Fruit fly (Drosophila melanogaster) whole organism, wandering third instar larva: ENCODE measurements around the gene Dd.

ENCODE experiments used
- CG32264 ChIP-seq: fragments of 200-800 bp; sonication (Bioruptor generic); optimal IDR thresholded peaks from 2 replicates; lab custom pipeline; 2016; ENCODE audit warnings: missing biosample characterization, missing genetic modification characterization
- CG9705 ChIP-seq: fragments of 200-800 bp; sonication (Bioruptor generic); optimal IDR thresholded peaks from 2 replicates; lab custom pipeline; 2018; ENCODE audit warnings: missing biosample characterization, mild to moderate bottlenecking, missing genetic modification characterization
- CrebA ChIP-seq: fragments of 200-800 bp; sonication (Bioruptor generic); optimal IDR thresholded peaks from 2 replicates; lab custom pipeline; 2016; ENCODE audit warnings: missing biosample characterization, mild to moderate bottlenecking, missing genetic modification characterization, borderline replicate concordance
- Dfd ChIP-seq: fragments of >200 bp; optimal IDR thresholded peaks from 2 replicates; lab custom pipeline; 2017; ENCODE audit warnings: missing biosample characterization, missing genetic modification characterization
- Dif ChIP-seq: fragments of 200-275, 200-300 bp; sonication (Bioruptor generic); optimal IDR thresholded peaks from 2 replicates; lab custom pipeline; 2018; ENCODE audit warnings: missing biosample characterization, missing genetic modification characterization; ENCODE audit not compliant: partially characterized antibody
- GATAd ChIP-seq: sonication (Bioruptor generic); optimal IDR thresholded peaks from 2 replicates; lab custom pipeline; 2016; ENCODE audit warnings: missing biosample characterization, missing genetic modification characterization
- HLH106 ChIP-seq: fragments of 200-800 bp; optimal IDR thresholded peaks from 3 replicates; lab custom pipeline; 2019; ENCODE audit warnings: missing biosample characterization, mild to moderate bottlenecking, missing genetic modification characterization, moderate library complexity
- Hnf4 ChIP-seq: fragments of 200-800 bp; sonication (Bioruptor generic); optimal IDR thresholded peaks from 2 replicates; lab custom pipeline; 2016; ENCODE audit warnings: missing biosample characterization, mild to moderate bottlenecking, missing genetic modification characterization
- Hr83 ChIP-seq: fragments of 200-300 bp; sonication (Bioruptor generic); optimal IDR thresholded peaks from 2 replicates; lab custom pipeline; 2016; ENCODE audit warnings: missing biosample characterization, mild to moderate bottlenecking, missing genetic modification characterization, moderate library complexity; ENCODE audit not compliant: poor library complexity, severe bottlenecking
- Jra ChIP-seq: sonication (Bioruptor generic); optimal IDR thresholded peaks from 2 replicates; lab custom pipeline; 2016; ENCODE audit warnings: missing biosample characterization, missing genetic modification characterization
- OdsH ChIP-seq: fragments of 200-800 bp; sonication (Bioruptor generic); optimal IDR thresholded peaks from 2 replicates; lab custom pipeline; 2016; ENCODE audit warnings: missing biosample characterization, mild to moderate bottlenecking, missing genetic modification characterization
- Rel ChIP-seq, 2 experiments: fragments of 200-800 bp; sonication (Bioruptor generic) in 1 of 2; optimal IDR thresholded peaks; 2 replicates in 1 of 2; 3 replicates in 1 of 2; lab custom pipeline; 2016 to 2019; ENCODE audit warnings: mild to moderate bottlenecking in 2 of 2, missing biosample characterization in 2 of 2, missing genetic modification characterization in 2 of 2, moderate library complexity in 1 of 2
- Sp1 ChIP-seq: fragments of 200-800 bp; sonication (Bioruptor generic); optimal IDR thresholded peaks from 3 replicates; lab custom pipeline; 2019; ENCODE audit warnings: missing biosample characterization, mild to moderate bottlenecking, missing genetic modification characterization, moderate library complexity
- Vsx2 ChIP-seq: fragments of 200-300, 225-300 bp; sonication (Bioruptor generic); optimal IDR thresholded peaks from 2 replicates; lab custom pipeline; 2018; ENCODE audit warnings: missing biosample characterization, missing genetic modification characterization; ENCODE audit not compliant: partially characterized antibody
- br ChIP-seq: fragments of 200-800 bp; sonication (Bioruptor generic); optimal IDR thresholded peaks from 2 replicates; lab custom pipeline; 2016; ENCODE audit warnings: missing biosample characterization, missing genetic modification characterization
- brk ChIP-seq: fragments of 200-800 bp; sonication (Bioruptor generic); optimal IDR thresholded peaks from 2 replicates; lab custom pipeline; 2016; ENCODE audit warnings: missing biosample characterization, mild to moderate bottlenecking, missing genetic modification characterization
- dl ChIP-seq, 2 experiments: fragments of 175-275, 200-275 bp in 1 of 2; fragments of 200-275 bp in 1 of 2; sonication (Bioruptor generic); optimal IDR thresholded peaks; lab custom pipeline; 2018; ENCODE audit warnings: mild to moderate bottlenecking in 2 of 2, missing biosample characterization in 2 of 2, missing genetic modification characterization in 2 of 2, moderate library complexity in 2 of 2; ENCODE audit not compliant: partially characterized antibody in 2 of 2, insufficient read depth in 1 of 2
- dmrt93B ChIP-seq: fragments of 200-800 bp; sonication (Bioruptor generic); optimal IDR thresholded peaks from 2 replicates; lab custom pipeline; 2018; ENCODE audit warnings: missing biosample characterization, mild to moderate bottlenecking, missing genetic modification characterization
- dsf ChIP-seq: sonication (Bioruptor generic); optimal IDR thresholded peaks from 2 replicates; lab custom pipeline; 2016; ENCODE audit warnings: missing biosample characterization, missing genetic modification characterization, borderline replicate concordance
- ey ChIP-seq: fragments of 200-800 bp; sonication (Bioruptor generic); optimal IDR thresholded peaks from 2 replicates; lab custom pipeline; 2016; ENCODE audit warnings: missing biosample characterization, missing genetic modification characterization
- foxo ChIP-seq, 2 experiments: fragments of 200-800 bp; sonication (Bioruptor generic); optimal IDR thresholded peaks; 2 replicates in 1 of 2; 3 replicates in 1 of 2; lab custom pipeline; 2016 to 2017; ENCODE audit warnings: missing biosample characterization in 2 of 2, missing genetic modification characterization in 2 of 2
- fru ChIP-seq: fragments of 200-800 bp; sonication (Bioruptor generic); optimal IDR thresholded peaks from 3 replicates; lab custom pipeline; 2016; ENCODE audit warnings: missing biosample characterization, mild to moderate bottlenecking, missing genetic modification characterization
- h ChIP-seq: fragments of 200-800 bp; sonication (Bioruptor generic); optimal IDR thresholded peaks from 3 replicates; lab custom pipeline; 2016; ENCODE audit warnings: missing biosample characterization, mild to moderate bottlenecking, missing genetic modification characterization
- psq ChIP-seq: fragments of 200-800 bp; sonication (Bioruptor generic); optimal IDR thresholded peaks from 3 replicates; lab custom pipeline; 2017; ENCODE audit warnings: missing biosample characterization, mild to moderate bottlenecking, missing genetic modification characterization, moderate library complexity
- rgr ChIP-seq: fragments of 200-800 bp; sonication (Bioruptor generic); optimal IDR thresholded peaks from 3 replicates; lab custom pipeline; 2016; ENCODE audit warnings: missing biosample characterization, mild to moderate bottlenecking, missing genetic modification characterization
- sage ChIP-seq: fragments of 200-800 bp; sonication (Bioruptor generic); optimal IDR thresholded peaks from 2 replicates; lab custom pipeline; 2016; ENCODE audit warnings: missing biosample characterization, mild to moderate bottlenecking, missing genetic modification characterization
- sv ChIP-seq: fragments of 200-800 bp; sonication (Bioruptor generic); optimal IDR thresholded peaks from 3 replicates; lab custom pipeline; 2016; ENCODE audit warnings: missing biosample characterization, missing genetic modification characterization
- tai ChIP-seq: sonication (Bioruptor generic); optimal IDR thresholded peaks from 2 replicates; lab custom pipeline; 2016; ENCODE audit warnings: missing biosample characterization, missing genetic modification characterization
- woc ChIP-seq: sonication (Bioruptor generic); optimal IDR thresholded peaks from 2 replicates; lab custom pipeline; 2016; ENCODE audit warnings: missing biosample characterization, mild to moderate bottlenecking, missing genetic modification characterization

Gene Dd

DNA sequence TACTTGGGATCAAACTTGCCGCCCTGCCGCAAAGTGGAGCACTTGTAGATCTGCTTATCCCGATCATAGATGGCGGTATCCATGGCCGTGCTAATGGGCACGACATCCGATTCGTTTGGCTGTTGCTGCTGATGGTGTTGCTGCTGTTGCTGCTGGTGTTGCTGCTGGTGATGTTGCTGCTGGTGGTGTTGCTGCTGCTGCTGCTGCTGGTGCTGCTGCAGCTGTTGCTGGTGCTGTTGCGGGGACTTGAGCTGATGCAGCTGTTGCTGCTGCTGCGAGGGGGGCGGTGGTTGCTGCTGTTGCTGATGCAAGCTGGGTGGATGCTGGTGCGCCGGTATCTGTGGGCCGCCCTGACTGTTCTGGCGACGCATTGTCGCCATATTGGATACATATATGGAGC lies 9.3 kb upstream of the Dd start:
- no peak for TF ChIP-seq CrebA
- TF ChIP-seq Dfd: peak; percentile 93
- TF ChIP-seq, all 38 proteins: peak for 1

DNA sequence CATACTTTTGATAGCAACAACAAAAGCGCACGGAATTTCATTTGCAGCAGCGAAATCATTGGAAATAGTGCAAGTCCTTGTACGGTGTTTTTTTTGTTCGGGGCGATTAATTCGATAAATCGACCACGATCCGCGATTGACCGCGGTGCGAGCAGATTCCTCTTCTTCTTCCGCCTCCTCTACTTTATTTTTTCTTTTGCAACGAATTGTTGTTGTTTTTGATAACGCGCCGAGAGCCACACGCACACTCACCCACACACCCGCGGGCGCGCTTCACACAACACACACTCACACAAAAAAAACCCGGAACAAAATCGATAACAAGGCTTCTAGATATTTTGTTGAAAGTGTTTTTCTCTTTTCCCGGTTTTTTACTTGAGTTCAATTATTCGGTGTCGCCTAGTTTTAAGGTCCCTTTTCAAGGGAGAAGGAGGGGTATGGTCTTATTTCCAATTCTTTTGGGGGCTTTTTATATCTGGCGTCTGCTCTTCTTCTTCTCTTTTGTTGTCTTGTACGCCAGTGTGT lies 576 bp downstream of the Dd start:
- TF ChIP-seq sv: no peak
- TF ChIP-seq Rel (GFP tag; optimal IDR thresholded peaks at IDR 0.05; lab: Kevin White, UChicago): no peak
- peak; percentile 20 for TF ChIP-seq Rel (tag; optimal IDR thresholded peaks at IDR 0.05; lab: Kevin White, UChicago)

DNA sequence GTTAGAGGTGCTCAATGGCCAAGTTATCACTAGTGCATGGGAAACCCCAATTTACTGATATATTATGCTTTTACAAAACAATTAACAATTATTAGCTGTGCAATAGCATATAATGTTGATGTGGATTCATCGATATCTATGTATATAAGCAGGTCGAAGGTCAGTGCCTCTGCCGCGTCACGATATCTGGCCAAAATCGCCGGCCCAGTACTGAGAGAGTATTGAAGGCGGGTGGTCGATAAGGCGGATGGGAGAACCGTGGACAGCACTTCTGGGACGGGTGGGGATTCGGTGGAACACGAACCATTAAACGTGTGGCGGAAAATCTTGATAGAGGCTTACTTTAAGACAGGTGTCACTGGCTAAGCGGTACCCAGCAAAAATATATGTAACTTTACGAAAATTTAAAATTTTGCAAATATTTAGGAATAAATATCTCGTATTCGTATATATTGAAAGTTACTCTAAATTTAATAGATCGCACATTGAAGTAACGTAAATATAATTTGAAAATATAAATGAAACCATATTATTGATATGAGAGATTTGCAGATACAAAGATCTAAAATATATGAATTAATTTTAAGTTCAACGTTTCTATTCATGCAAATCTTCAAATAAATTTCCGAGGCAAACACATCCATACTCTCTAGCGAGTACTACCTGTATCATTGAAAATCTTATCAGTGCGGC lies 1.4 kb downstream of the Dd start:
- TF ChIP-seq brk (GFP tag; lab: Kevin White, UChicago) (no peak), dmrt93B (GFP tag; lab: Kevin White, UChicago) (no peak), fru (peak; percentile 75), HLH106 (tag; lab: Kevin White, UChicago) (peak; percentile 72), sage (GFP tag; lab: Kevin White, UChicago) (peak; percentile 12), foxo (GFP tag; optimal IDR thresholded peaks at IDR 0.05; lab: Kevin White, UChicago) (peak in 1 of 2 experiments; percentile 68), CG9705 (peak; percentile 10), h (GFP tag; lab: Kevin White, UChicago) (peak; percentile 79)

DNA sequence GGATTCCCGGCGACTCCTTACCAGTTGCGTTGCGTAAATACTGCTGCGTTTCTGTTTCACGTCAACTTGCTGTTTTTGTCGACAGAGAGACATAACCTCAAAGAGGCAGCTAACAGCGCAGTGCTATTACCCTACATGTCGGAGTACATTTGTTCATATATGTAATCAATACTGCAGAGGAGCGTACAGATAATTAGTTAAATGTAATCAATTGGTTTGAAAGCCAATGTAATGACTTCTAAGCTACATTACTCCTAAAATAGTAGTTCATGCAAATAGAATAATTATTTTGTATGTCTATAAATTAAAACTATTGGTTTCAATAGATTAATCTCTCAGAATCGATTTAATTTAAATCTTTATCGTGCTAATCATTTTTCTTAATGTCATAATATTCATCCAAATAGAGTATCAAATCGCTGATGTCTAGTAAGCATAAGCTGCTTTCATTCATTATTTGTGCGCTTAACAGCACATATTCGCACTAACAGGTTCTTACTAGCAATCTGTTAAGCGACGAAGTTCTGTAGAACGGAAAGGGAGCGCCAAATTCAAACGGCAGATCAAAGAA lies 4.5 kb downstream of the Dd start, which contains the start of the genes SLIRP1 and anox:
Gene SLIRP1 (minus strand): TSS at position 95 of the 571 bp plus-strand sequence.
Gene anox (minus strand): TSS at position 95 of the 571 bp plus-strand sequence.
- TF ChIP-seq tai (GFP tag; lab: Kevin White, UChicago): no peak
- TF ChIP-seq CG32264: peak; percentile 43
- peak; percentile 23 for TF ChIP-seq sage (GFP tag; lab: Kevin White, UChicago)
- no peak for TF ChIP-seq Rel (GFP tag; optimal IDR thresholded peaks at IDR 0.05; lab: Kevin White, UChicago)
- peak; percentile 56 for TF ChIP-seq Rel (tag; optimal IDR thresholded peaks at IDR 0.05; lab: Kevin White, UChicago)
- peak; percentile 74 for TF ChIP-seq CG9705
- TF ChIP-seq Dif (GFP tag; lab: Kevin White, UChicago): no peak
- TF ChIP-seq Hr83 (GFP tag; lab: Kevin White, UChicago): peak; percentile 32
- peak; percentile 76 for TF ChIP-seq psq (GFP tag; lab: Kevin White, UChicago)
- peak; percentile 79 for TF ChIP-seq rgr (GFP tag; lab: Kevin White, UChicago)
- peak; percentile 71 for TF ChIP-seq Hnf4 (GFP tag; lab: Kevin White, UChicago)
- TF ChIP-seq dl (GFP tag; optimal IDR thresholded peaks at IDR 0.05; lab: Kevin White, UChicago; ENCODE audit: insufficient read depth in 1 of 2, partially characterized antibody in 2 of 2): no peak
- TF ChIP-seq woc (GFP tag; lab: Kevin White, UChicago): peak; percentile 92
- peak; percentile 50 for TF ChIP-seq Jra (GFP tag; lab: Kevin White, UChicago)
- peak; percentile 61 for TF ChIP-seq br (GFP tag; lab: Kevin White, UChicago)
- no peak for TF ChIP-seq dsf (GFP tag; lab: Kevin White, UChicago)
- TF ChIP-seq sv: peak; percentile 83
- TF ChIP-seq OdsH (GFP tag; lab: Kevin White, UChicago): peak; percentile 82
- peak in 1 of 2 experiments; percentile 85 for TF ChIP-seq foxo (GFP tag; optimal IDR thresholded peaks at IDR 0.05; lab: Kevin White, UChicago)
- peak; percentile 85 for TF ChIP-seq dmrt93B (GFP tag; lab: Kevin White, UChicago)
- peak; percentile 87 for TF ChIP-seq Sp1 (GFP tag; lab: Kevin White, UChicago)
- peak; percentile 88 for TF ChIP-seq HLH106 (tag; lab: Kevin White, UChicago)
- no peak for TF ChIP-seq GATAd (GFP tag; lab: Kevin White, UChicago)
- peak; percentile 80 for TF ChIP-seq h (GFP tag; lab: Kevin White, UChicago)
- TF ChIP-seq fru: peak; percentile 85
- TF ChIP-seq ey: peak; percentile 76
- no peak for TF ChIP-seq Vsx2 (GFP tag; lab: Kevin White, UChicago)
